Fruit fly (Drosophila melanogaster) whole organism, wandering third instar larva: ENCODE results near the gene tara.
A peak's percentile ranks its signal among the peaks of the same experiment; 100 is the strongest.

Experiments
- Abd-B ChIP-seq: fragments of >200 bp; optimal IDR thresholded peaks from 2 replicates; lab custom pipeline; 2017; ENCODE audit warnings: missing biosample characterization, missing genetic modification characterization
- CG32264 ChIP-seq: fragments of 200-800 bp; sonication (Bioruptor generic); optimal IDR thresholded peaks from 2 replicates; lab custom pipeline; 2016; ENCODE audit warnings: missing biosample characterization, missing genetic modification characterization
- CG9705 ChIP-seq: fragments of 200-800 bp; sonication (Bioruptor generic); optimal IDR thresholded peaks from 2 replicates; lab custom pipeline; 2018; ENCODE audit warnings: missing biosample characterization, mild to moderate bottlenecking, missing genetic modification characterization
- CrebA ChIP-seq: fragments of 200-800 bp; sonication (Bioruptor generic); optimal IDR thresholded peaks from 2 replicates; lab custom pipeline; 2016; ENCODE audit warnings: missing biosample characterization, mild to moderate bottlenecking, missing genetic modification characterization, borderline replicate concordance
- Dfd ChIP-seq: fragments of >200 bp; optimal IDR thresholded peaks from 2 replicates; lab custom pipeline; 2017; ENCODE audit warnings: missing biosample characterization, missing genetic modification characterization
- Dif ChIP-seq: fragments of 200-275, 200-300 bp; sonication (Bioruptor generic); optimal IDR thresholded peaks from 2 replicates; lab custom pipeline; 2018; ENCODE audit warnings: missing biosample characterization, missing genetic modification characterization; ENCODE audit not compliant: partially characterized antibody
- GATAd ChIP-seq: sonication (Bioruptor generic); optimal IDR thresholded peaks from 2 replicates; lab custom pipeline; 2016; ENCODE audit warnings: missing biosample characterization, missing genetic modification characterization
- HLH106 ChIP-seq: fragments of 200-800 bp; optimal IDR thresholded peaks from 3 replicates; lab custom pipeline; 2019; ENCODE audit warnings: missing biosample characterization, mild to moderate bottlenecking, missing genetic modification characterization, moderate library complexity
- Hnf4 ChIP-seq: fragments of 200-800 bp; sonication (Bioruptor generic); optimal IDR thresholded peaks from 2 replicates; lab custom pipeline; 2016; ENCODE audit warnings: missing biosample characterization, mild to moderate bottlenecking, missing genetic modification characterization
- Hr78 ChIP-seq: fragments of >200 bp; optimal IDR thresholded peaks from 2 replicates; lab custom pipeline; 2017; ENCODE audit warnings: missing biosample characterization, missing genetic modification characterization
- Hr83 ChIP-seq: fragments of 200-300 bp; sonication (Bioruptor generic); optimal IDR thresholded peaks from 2 replicates; lab custom pipeline; 2016; ENCODE audit warnings: missing biosample characterization, mild to moderate bottlenecking, missing genetic modification characterization, moderate library complexity; ENCODE audit not compliant: poor library complexity, severe bottlenecking
- Jra ChIP-seq: sonication (Bioruptor generic); optimal IDR thresholded peaks from 2 replicates; lab custom pipeline; 2016; ENCODE audit warnings: missing biosample characterization, missing genetic modification characterization
- Mio ChIP-seq: sonication (Bioruptor generic); optimal IDR thresholded peaks from 2 replicates; lab custom pipeline; 2016; ENCODE audit warnings: missing biosample characterization, missing genetic modification characterization
- Myc ChIP-seq: fragments of >200 bp; optimal IDR thresholded peaks from 2 replicates; lab custom pipeline; 2017
- N ChIP-seq: fragments of >200 bp; optimal IDR thresholded peaks from 2 replicates; lab custom pipeline; 2018; ENCODE audit warnings: missing biosample characterization, missing external identifiers, missing genetic modification characterization
- OdsH ChIP-seq: fragments of 200-800 bp; sonication (Bioruptor generic); optimal IDR thresholded peaks from 2 replicates; lab custom pipeline; 2016; ENCODE audit warnings: missing biosample characterization, mild to moderate bottlenecking, missing genetic modification characterization
- Rel ChIP-seq, 2 experiments: fragments of 200-800 bp; sonication (Bioruptor generic) in 1 of 2; optimal IDR thresholded peaks; 2 replicates in 1 of 2; 3 replicates in 1 of 2; lab custom pipeline; 2016 to 2019; ENCODE audit warnings: mild to moderate bottlenecking in 2 of 2, missing biosample characterization in 2 of 2, missing genetic modification characterization in 2 of 2, moderate library complexity in 1 of 2
- Sp1 ChIP-seq: fragments of 200-800 bp; sonication (Bioruptor generic); optimal IDR thresholded peaks from 3 replicates; lab custom pipeline; 2019; ENCODE audit warnings: missing biosample characterization, mild to moderate bottlenecking, missing genetic modification characterization, moderate library complexity
- Vsx2 ChIP-seq: fragments of 200-300, 225-300 bp; sonication (Bioruptor generic); optimal IDR thresholded peaks from 2 replicates; lab custom pipeline; 2018; ENCODE audit warnings: missing biosample characterization, missing genetic modification characterization; ENCODE audit not compliant: partially characterized antibody
- br ChIP-seq: fragments of 200-800 bp; sonication (Bioruptor generic); optimal IDR thresholded peaks from 2 replicates; lab custom pipeline; 2016; ENCODE audit warnings: missing biosample characterization, missing genetic modification characterization
- brk ChIP-seq: fragments of 200-800 bp; sonication (Bioruptor generic); optimal IDR thresholded peaks from 2 replicates; lab custom pipeline; 2016; ENCODE audit warnings: missing biosample characterization, mild to moderate bottlenecking, missing genetic modification characterization
- dl ChIP-seq, 2 experiments: fragments of 175-275, 200-275 bp in 1 of 2; fragments of 200-275 bp in 1 of 2; sonication (Bioruptor generic); optimal IDR thresholded peaks; lab custom pipeline; 2018; ENCODE audit warnings: mild to moderate bottlenecking in 2 of 2, missing biosample characterization in 2 of 2, missing genetic modification characterization in 2 of 2, moderate library complexity in 2 of 2; ENCODE audit not compliant: partially characterized antibody in 2 of 2, insufficient read depth in 1 of 2
- dmrt93B ChIP-seq: fragments of 200-800 bp; sonication (Bioruptor generic); optimal IDR thresholded peaks from 2 replicates; lab custom pipeline; 2018; ENCODE audit warnings: missing biosample characterization, mild to moderate bottlenecking, missing genetic modification characterization
- dsf ChIP-seq: sonication (Bioruptor generic); optimal IDR thresholded peaks from 2 replicates; lab custom pipeline; 2016; ENCODE audit warnings: missing biosample characterization, missing genetic modification characterization, borderline replicate concordance
- ey ChIP-seq: fragments of 200-800 bp; sonication (Bioruptor generic); optimal IDR thresholded peaks from 2 replicates; lab custom pipeline; 2016; ENCODE audit warnings: missing biosample characterization, missing genetic modification characterization
- foxo ChIP-seq, 2 experiments: fragments of 200-800 bp; sonication (Bioruptor generic); optimal IDR thresholded peaks; 2 replicates in 1 of 2; 3 replicates in 1 of 2; lab custom pipeline; 2016 to 2017; ENCODE audit warnings: missing biosample characterization in 2 of 2, missing genetic modification characterization in 2 of 2
- fru ChIP-seq: fragments of 200-800 bp; sonication (Bioruptor generic); optimal IDR thresholded peaks from 3 replicates; lab custom pipeline; 2016; ENCODE audit warnings: missing biosample characterization, mild to moderate bottlenecking, missing genetic modification characterization
- h ChIP-seq: fragments of 200-800 bp; sonication (Bioruptor generic); optimal IDR thresholded peaks from 3 replicates; lab custom pipeline; 2016; ENCODE audit warnings: missing biosample characterization, mild to moderate bottlenecking, missing genetic modification characterization
- jim ChIP-seq: fragments of 175-275, 200-325 bp; sonication (Bioruptor generic); optimal IDR thresholded peaks from 2 replicates; lab custom pipeline; 2016; ENCODE audit warnings: missing biosample characterization, mild to moderate bottlenecking, missing genetic modification characterization
- lola ChIP-seq: fragments of >200 bp; optimal IDR thresholded peaks from 2 replicates; lab custom pipeline; 2017; ENCODE audit warnings: missing biosample characterization, missing genetic modification characterization
- pan ChIP-seq: fragments of >200 bp; optimal IDR thresholded peaks from 2 replicates; lab custom pipeline; 2017
- psq ChIP-seq: fragments of 200-800 bp; sonication (Bioruptor generic); optimal IDR thresholded peaks from 3 replicates; lab custom pipeline; 2017; ENCODE audit warnings: missing biosample characterization, mild to moderate bottlenecking, missing genetic modification characterization, moderate library complexity
- rgr ChIP-seq: fragments of 200-800 bp; sonication (Bioruptor generic); optimal IDR thresholded peaks from 3 replicates; lab custom pipeline; 2016; ENCODE audit warnings: missing biosample characterization, mild to moderate bottlenecking, missing genetic modification characterization
- sage ChIP-seq: fragments of 200-800 bp; sonication (Bioruptor generic); optimal IDR thresholded peaks from 2 replicates; lab custom pipeline; 2016; ENCODE audit warnings: missing biosample characterization, mild to moderate bottlenecking, missing genetic modification characterization
- sv ChIP-seq: fragments of 200-800 bp; sonication (Bioruptor generic); optimal IDR thresholded peaks from 3 replicates; lab custom pipeline; 2016; ENCODE audit warnings: missing biosample characterization, missing genetic modification characterization
- tai ChIP-seq: sonication (Bioruptor generic); optimal IDR thresholded peaks from 2 replicates; lab custom pipeline; 2016; ENCODE audit warnings: missing biosample characterization, missing genetic modification characterization
- usp ChIP-seq: fragments of >200 bp; optimal IDR thresholded peaks from 2 replicates; lab custom pipeline; 2017; ENCODE audit warnings: missing biosample characterization, missing genetic modification characterization
- woc ChIP-seq: sonication (Bioruptor generic); optimal IDR thresholded peaks from 2 replicates; lab custom pipeline; 2016; ENCODE audit warnings: missing biosample characterization, mild to moderate bottlenecking, missing genetic modification characterization

The tara gene

DNA sequence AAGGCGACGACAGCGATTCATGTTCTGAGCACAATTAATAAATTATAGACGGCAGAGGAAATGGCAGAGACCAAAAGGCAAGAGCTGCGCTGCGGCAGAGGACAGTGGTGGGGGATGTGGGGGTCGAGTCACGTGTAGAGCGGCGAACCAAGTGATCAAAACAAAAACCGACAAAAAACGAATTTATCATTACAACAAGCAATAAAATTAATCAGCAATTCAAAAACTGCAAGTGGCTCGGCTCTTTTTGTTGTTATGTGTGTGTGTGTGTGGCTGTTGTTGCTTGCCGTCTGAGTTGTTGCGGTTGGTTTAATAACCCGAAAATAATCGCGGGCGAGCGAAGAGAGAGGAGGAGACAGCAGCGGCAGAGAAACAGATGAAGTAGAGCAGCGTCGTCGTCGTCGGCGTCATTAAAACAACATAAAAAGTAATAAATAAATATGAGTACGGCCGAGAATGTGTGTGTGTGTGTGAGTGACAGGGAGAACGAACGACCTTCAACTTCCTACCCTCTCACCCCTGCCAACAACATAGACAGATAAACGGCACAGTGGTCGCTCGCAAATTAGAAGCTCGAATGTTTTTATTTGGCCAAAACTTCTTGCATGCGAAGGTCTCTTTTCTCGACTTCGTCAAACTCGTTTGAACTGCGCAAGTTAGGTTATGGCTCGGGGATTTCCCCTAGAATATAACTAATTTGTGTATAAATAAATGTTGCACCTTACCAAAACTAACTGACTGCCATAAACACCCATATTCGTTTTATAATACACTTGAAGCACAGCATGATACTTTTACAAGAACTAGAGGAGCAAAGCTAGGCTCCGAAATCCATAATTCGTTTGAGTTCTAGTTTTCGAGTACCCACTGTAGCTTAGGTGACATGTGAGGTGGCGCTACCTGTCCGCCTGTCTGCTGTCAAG, 6.2 kb downstream of the tara start (continued):
- peak; percentile 32 for TF ChIP-seq Hr83 (GFP tag; lab: Kevin White, UChicago)
- peak; percentile 45 for TF ChIP-seq tai
- peak; percentile 74 for TF ChIP-seq sv (GFP tag; lab: Kevin White, UChicago)
- TF ChIP-seq fru (GFP tag; lab: Kevin White, UChicago) = peak; percentile 78
- TF ChIP-seq OdsH (GFP tag; lab: Kevin White, UChicago) = peak; percentile 58

DNA sequence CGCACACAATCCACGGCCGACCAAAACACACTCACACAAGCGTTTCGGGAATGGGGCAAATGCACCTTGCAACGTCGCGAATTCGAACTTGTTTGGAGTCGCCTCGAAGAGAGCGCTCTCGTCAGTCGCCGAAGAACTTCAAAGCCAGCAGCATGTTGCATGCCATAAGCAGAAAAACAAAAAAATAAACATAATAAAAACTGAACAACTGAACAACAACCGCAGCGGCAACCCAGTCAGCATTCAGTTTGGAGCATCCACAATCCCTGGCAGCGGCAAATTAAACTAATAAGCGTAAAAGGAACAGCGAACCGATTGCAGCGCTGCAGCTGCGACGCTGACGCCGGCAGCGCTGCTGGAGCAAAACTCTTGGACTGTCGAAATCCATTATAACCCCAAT, 7.1 kb downstream of the tara start:
- TF ChIP-seq Jra (GFP tag; lab: Kevin White, UChicago) = peak; percentile 20
- peak; percentile 44 for TF ChIP-seq CrebA
- no peak for TF ChIP-seq br (GFP tag; lab: Kevin White, UChicago)
- TF ChIP-seq psq = peak; percentile 15
- no peak for TF ChIP-seq h (GFP tag; lab: Kevin White, UChicago)
- no peak for TF ChIP-seq ey
- peak; percentile 7 for TF ChIP-seq Rel (GFP tag; optimal IDR thresholded peaks at IDR 0.05; lab: Kevin White, UChicago)
- no peak for TF ChIP-seq Rel (tag; optimal IDR thresholded peaks at IDR 0.05; lab: Kevin White, UChicago)
- peak; percentile 13 for TF ChIP-seq brk
- no peak for TF ChIP-seq OdsH (GFP tag; lab: Kevin White, UChicago)
- no peak for TF ChIP-seq dl (GFP tag; optimal IDR thresholded peaks at IDR 0.05; lab: Kevin White, UChicago; ENCODE audit: insufficient read depth in 1 of 2, partially characterized antibody in 2 of 2)
- TF ChIP-seq Dif = peak; percentile 45

DNA sequence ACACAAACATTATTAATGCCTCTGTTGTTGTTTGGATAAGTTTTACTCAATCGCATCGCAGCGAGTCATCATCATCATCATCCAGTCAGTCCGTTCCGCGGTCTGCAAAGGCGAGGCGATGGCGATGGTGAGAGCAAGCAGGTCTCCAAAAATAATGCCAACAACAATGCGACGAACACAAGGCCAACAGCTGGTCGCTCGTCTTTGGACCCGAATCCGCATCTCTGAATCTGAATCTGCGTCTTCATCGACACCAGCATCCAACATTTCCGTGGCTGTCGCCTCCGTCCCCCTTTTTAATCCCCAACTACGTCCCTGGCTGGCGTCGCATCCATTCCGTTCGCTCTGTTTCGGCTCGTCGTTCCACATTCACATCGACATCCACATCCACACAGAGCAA, 8.8 kb downstream of the tara start:
- TF ChIP-seq Rel (GFP tag; optimal IDR thresholded peaks at IDR 0.05; lab: Kevin White, UChicago) (no peak), Rel (tag; optimal IDR thresholded peaks at IDR 0.05; lab: Kevin White, UChicago) (peak; percentile 4), lola (GFP tag; lab: Kevin White, UChicago) (no peak), CrebA (no peak), Hnf4 (GFP tag; lab: Kevin White, UChicago) (peak; percentile 43), Dif (peak; percentile 51), dl (GFP tag; optimal IDR thresholded peaks at IDR 0.05; lab: Kevin White, UChicago; ENCODE audit: insufficient read depth in 1 of 2, partially characterized antibody in 2 of 2) (peak in 1 of 2 experiments; percentile 30), rgr (peak; percentile 9), psq (peak; percentile 40)

DNA sequence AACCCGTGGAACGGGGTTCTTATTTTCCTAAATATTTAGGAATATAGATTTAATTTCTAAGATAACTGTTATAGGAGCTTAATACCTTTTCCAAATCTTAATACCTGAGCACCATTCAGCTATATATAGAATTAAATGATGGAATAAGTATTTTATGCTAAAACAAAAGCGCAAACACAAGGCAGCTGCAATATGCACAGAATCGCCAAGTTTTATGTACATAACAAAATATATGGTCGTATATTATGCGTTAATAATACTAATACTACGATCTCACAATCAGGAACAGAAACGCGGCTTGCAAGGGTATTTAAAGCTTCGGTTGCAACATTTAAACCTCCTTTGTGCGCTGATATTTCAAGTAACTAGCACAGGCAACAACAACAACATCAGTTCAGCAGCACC, 9.3 kb downstream of the tara start:
- TF ChIP-seq woc (GFP tag; lab: Kevin White, UChicago) (peak; percentile 83), OdsH (GFP tag; lab: Kevin White, UChicago) (peak; percentile 74), CrebA (peak; percentile 16), psq (peak; percentile 16), dsf (GFP tag; lab: Kevin White, UChicago) (no peak), dmrt93B (GFP tag; lab: Kevin White, UChicago) (peak; percentile 79), foxo (GFP tag; optimal IDR thresholded peaks at IDR 0.05; lab: Kevin White, UChicago) (peak in 1 of 2 experiments; percentile 65), Myc (no peak), CG9705 (peak; percentile 68), usp (GFP tag; lab: Kevin White, UChicago) (no peak), brk (no peak), lola (GFP tag; lab: Kevin White, UChicago) (no peak), Sp1 (GFP tag; lab: Kevin White, UChicago) (peak; percentile 86), Hnf4 (GFP tag; lab: Kevin White, UChicago) (no peak), sage (GFP tag; lab: Kevin White, UChicago) (peak; percentile 32), Mio (GFP tag; lab: Kevin White, UChicago) (no peak), pan (lab: Kevin White, UChicago) (no peak), ey (peak; percentile 69), br (GFP tag; lab: Kevin White, UChicago) (peak; percentile 70), fru (GFP tag; lab: Kevin White, UChicago) (peak; percentile 72), Hr83 (GFP tag; lab: Kevin White, UChicago) (no peak), dl (GFP tag; optimal IDR thresholded peaks at IDR 0.05; lab: Kevin White, UChicago; ENCODE audit: insufficient read depth in 1 of 2, partially characterized antibody in 2 of 2) (no peak), tai (no peak), h (GFP tag; lab: Kevin White, UChicago) (peak; percentile 78), Rel (GFP tag; optimal IDR thresholded peaks at IDR 0.05; lab: Kevin White, UChicago) (no peak), Rel (tag; optimal IDR thresholded peaks at IDR 0.05; lab: Kevin White, UChicago) (no peak), rgr (peak; percentile 12), sv (GFP tag; lab: Kevin White, UChicago) (no peak), Vsx2 (GFP tag; lab: Kevin White, UChicago) (no peak), Dfd (no peak), HLH106 (tag; lab: Kevin White, UChicago) (peak; percentile 81), GATAd (no peak), jim (GFP tag; lab: Kevin White, UChicago) (no peak), Abd-B (GFP tag; lab: Kevin White, UChicago) (no peak), Hr78 (no peak), Dif (no peak), CG32264 (peak; percentile 16), Jra (GFP tag; lab: Kevin White, UChicago) (no peak), N (no peak)
- TF ChIP-seq, all 38 proteins: peak for 16
